Worm (Caenorhabditis elegans) whole organism, L4/young adult: Measurements from ENCODE around the gene T10C6.15.

Source experiments
- W03F9.2 ChIP-seq: fragments of 150-350 bp; optimal IDR thresholded peaks from 2 replicates; lab custom pipeline; 2014; ENCODE audit warnings: missing biosample characterization, missing genetic modification characterization
- dao-5 ChIP-seq: sonication (generic microtip); optimal IDR thresholded peaks from 2 replicates; lab custom pipeline; 2016; ENCODE audit warnings: missing genotype, missing genetic modification characterization, moderate library complexity, missing compliant biosample characterization
- him-1 ChIP-seq: sonication (generic microtip); optimal IDR thresholded peaks from 2 replicates; lab custom pipeline; 2016; ENCODE audit warnings: missing genotype, missing genetic modification reagents, missing genetic modification characterization, missing compliant biosample characterization

The T10C6.15 gene

DNA sequence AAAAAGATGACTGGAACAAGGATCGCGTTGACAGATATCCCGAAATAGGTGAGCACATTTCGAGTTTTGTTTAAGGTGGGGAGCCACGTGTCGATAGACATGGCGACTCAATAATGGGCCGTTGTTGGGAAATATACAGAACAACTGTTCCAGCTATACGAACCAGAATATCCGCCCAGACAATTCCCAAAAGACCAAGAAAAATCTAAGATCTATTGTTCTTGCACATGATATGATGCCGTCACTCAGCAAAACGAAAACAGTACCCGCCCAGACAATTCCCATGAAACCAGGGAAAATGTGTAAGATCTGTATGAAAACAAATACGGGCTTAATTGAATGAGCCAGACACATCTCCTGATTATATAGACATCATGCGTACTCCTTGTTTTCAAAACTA lies 38.2 kb downstream of the T10C6.15 start, which contains the start of gene str-231:
str-231 (minus strand) TSS at position 101 of the 400 bp plus-strand sequence.
- TF ChIP-seq dao-5 (tag; lab: Kevin White, UChicago), result no peak
- no peak for TF ChIP-seq W03F9.2 (tag; lab: Kevin White, UChicago)
- TF ChIP-seq him-1 (tag; lab: Kevin White, UChicago), result no peak

DNA sequence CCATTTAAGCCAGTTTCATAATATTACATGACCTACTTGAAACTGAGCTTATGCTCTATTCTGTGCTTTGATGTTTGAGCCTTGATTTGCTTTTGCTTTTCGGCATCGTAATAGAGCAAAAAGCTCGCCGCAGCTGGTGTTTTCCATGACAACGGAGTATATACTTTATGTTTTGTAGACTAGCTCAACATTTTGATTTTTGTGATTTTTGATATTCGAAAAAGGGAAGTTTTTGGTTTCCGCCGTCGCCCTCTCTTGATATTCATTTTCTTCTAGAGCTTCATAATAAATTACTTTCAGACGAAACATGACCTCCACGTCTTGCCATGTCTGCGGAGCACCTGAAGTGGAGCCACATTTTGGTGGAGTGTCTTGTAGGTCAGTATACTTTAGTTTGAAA lies 43.5 kb downstream of the T10C6.15 start, which contains the start of gene nhr-63:
nhr-63 (plus strand) TSS at position 301 of the 400 bp plus-strand sequence.
- TF ChIP-seq W03F9.2 (tag; lab: Kevin White, UChicago) (no peak), him-1 (tag; lab: Kevin White, UChicago) (no peak), dao-5 (tag; lab: Kevin White, UChicago) (no peak)

DNA sequence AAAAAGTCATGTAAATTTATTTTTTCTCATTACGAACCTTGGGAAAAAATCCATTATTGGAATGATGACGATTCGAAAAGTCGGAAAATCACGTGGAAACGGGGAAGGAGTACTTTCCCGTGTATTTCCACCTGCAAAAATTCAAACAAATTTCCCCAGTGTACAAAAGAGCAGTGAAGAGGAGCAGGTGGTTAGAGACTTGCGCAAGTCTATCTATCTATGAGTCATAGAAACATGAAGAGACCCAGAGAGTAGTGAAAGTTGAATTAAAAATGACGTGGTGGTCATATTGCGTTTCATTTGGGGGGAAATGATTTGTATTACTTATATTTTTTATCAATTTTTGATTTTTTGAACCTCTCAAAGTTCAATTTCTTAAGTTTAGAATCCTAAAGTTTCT lies 45.3 kb downstream of the T10C6.15 start, which contains the start of gene nhr-50:
nhr-50 (minus strand) TSS at position 199 of the 400 bp plus-strand sequence.
- TF ChIP-seq W03F9.2 (tag; lab: Kevin White, UChicago), result no peak
- no peak for TF ChIP-seq dao-5 (tag; lab: Kevin White, UChicago)
- TF ChIP-seq him-1 (tag; lab: Kevin White, UChicago), result no peak

DNA sequence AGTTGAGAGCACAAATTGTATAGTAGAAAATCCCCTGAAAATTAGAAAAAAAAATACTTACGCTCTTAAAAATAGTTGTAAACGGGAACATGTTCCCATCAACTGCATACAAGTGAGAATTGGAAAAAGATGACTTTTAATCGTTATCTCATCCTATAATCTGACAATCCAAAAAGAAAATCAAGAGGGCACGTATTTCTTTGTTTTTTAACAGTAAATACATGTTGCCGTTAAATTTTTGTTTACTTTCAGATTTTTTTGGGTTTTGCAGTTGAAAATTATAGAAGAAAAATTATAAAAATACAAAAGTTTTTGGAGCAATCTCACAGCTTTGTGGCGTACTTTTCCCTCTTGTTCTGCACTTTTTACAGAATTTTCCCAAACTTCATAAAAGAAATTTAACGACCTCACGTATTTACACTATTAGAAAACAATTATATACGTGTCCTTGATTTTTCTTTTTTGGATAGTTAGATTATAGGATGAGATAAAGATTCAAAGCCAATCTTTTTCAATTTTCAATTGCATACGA lies 49.0 kb downstream of the T10C6.15 start, which contains the start of the genes C06C6.9 and C06C6.8:
C06C6.9 (minus strand) TSS at position 101 of the 532 bp plus-strand sequence.
C06C6.8 (plus strand) TSS at position 482 of the 532 bp plus-strand sequence.
- TF ChIP-seq dao-5 (tag; lab: Kevin White, UChicago) (no peak), W03F9.2 (tag; lab: Kevin White, UChicago) (no peak), him-1 (tag; lab: Kevin White, UChicago) (no peak)
